Worm (Caenorhabditis elegans): ENCODE results near the gene ZK757.2.

ZK757.2 gene

DNA sequence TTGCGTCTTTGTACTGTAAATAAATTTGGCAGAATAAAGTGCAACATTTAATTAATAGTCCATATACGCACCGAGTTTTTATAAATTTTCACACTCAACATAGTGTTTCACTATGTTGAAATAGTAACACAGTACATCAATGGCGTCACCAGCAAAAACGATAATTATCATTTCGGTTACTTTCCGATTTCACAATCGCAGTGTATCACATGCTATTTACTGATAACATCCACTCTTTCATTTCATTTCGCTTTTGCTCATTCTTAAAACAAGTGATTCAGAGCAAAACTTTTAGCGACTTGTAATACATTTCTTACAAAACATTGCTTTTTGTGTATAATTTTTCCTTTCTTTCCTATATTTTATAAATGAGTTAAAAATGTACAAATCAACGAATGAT is 35.0 kb upstream of the ZK757.2 start, which contains the start of gene cbp-3:
TSS of gene cbp-3 (plus strand) at position 272 of the 400 bp plus-strand sequence.
- TF ChIP-seq unc-3 (GFP tag; conservative IDR thresholded peaks at IDR 0.05) (no peak), unc-3 (tag; optimal IDR thresholded peaks at IDR 0.05) (no peak), nhr-11 (tag; optimal IDR thresholded peaks at IDR 0.05) (no peak), ceh-24 (tag; optimal IDR thresholded peaks at IDR 0.05) (no peak), ama-1 (optimal IDR thresholded peaks at IDR 0.05) (no peak), ceh-2 (tag; optimal IDR thresholded peaks at IDR 0.05) (no peak), elt-2 (tag; optimal IDR thresholded peaks at IDR 0.05) (peak; percentile 28), elt-4 (tag; optimal IDR thresholded peaks at IDR 0.05) (no peak)

DNA sequence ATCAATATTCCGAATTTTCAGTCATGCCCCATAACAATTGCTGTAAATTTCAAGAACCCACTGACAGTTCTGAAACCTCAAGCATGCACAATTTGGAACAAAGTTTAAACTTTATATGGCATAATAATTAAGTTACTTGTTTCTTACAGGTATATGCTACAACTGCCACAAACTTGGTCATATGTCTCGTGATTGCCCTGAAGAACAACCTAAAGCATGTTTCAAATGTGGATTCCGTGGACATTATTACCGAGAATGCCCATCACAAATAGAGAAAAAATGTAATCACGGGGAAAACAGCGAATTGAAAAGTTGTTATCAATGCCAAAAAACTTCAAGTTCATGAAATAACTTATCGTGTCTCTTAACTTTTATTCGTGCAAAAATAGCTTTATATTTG is 34.3 kb upstream of the ZK757.2 start:
- TF ChIP-seq dmd-4 (tag; optimal IDR thresholded peaks at IDR 0.05; ENCODE audit: borderline replicate concordance) (no peak), fkh-10 (GFP tag; optimal IDR thresholded peaks at IDR 0.05) (no peak), unc-86 (tag; optimal IDR thresholded peaks at IDR 0.05) (no peak), ets-4 (tag; optimal IDR thresholded peaks at IDR 0.05) (no peak), ceh-45 (GFP tag; IDR thresholded peaks at IDR 0.05) (no peak), npax-4 (tag; optimal IDR thresholded peaks at IDR 0.05) (no peak), fkh-6 (tag; optimal IDR thresholded peaks at IDR 0.05) (no peak), sox-2 (GFP tag; IDR thresholded peaks at IDR 0.05) (no peak), K09A11.1 (tag; optimal IDR thresholded peaks at IDR 0.05; ENCODE audit: insufficient read depth) (no peak), elt-2 (tag; optimal IDR thresholded peaks at IDR 0.05) (no peak), pax-1 (tag; optimal IDR thresholded peaks at IDR 0.05) (no peak)

DNA sequence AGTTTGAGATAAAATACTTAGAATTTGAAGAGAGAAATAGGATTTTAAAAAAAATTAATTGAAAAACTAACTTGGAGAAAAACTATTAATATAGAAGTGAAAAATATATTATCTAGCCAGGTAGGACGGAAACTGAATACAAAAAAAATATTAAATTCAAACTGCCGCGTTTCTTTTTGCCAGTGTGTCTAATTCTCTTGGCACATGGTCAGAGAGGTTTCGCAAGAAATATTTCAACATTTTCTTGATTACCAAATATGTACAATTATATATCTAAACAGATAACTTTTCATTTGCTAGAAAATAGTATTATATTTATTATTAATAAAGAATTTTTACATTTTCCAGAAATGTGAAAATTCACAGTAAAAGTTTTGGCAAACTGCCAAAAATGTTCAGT is 33.8 kb upstream of the ZK757.2 start:
- TF ChIP-seq lim-6 (tag; optimal IDR thresholded peaks at IDR 0.05) (no peak), ama-1 (optimal IDR thresholded peaks at IDR 0.05) (no peak), Y22D7AL.16 (tag; optimal IDR thresholded peaks at IDR 0.05) (no peak), C08G9.2 (tag; optimal IDR thresholded peaks at IDR 0.05) (no peak), dmd-4 (tag; optimal IDR thresholded peaks at IDR 0.05; ENCODE audit: borderline replicate concordance) (no peak), unc-86 (tag; optimal IDR thresholded peaks at IDR 0.05) (no peak), sox-4 (tag; optimal IDR thresholded peaks at IDR 0.05) (no peak), unc-42 (tag; optimal IDR thresholded peaks at IDR 0.05) (no peak), ahr-1 (tag; optimal IDR thresholded peaks at IDR 0.05) (no peak), ceh-34 (tag; optimal IDR thresholded peaks at IDR 0.05) (no peak), ceh-18 (tag; optimal IDR thresholded peaks at IDR 0.05) (no peak), K09A11.1 (tag; optimal IDR thresholded peaks at IDR 0.05; ENCODE audit: insufficient read depth) (no peak), ceh-19 (GFP tag; optimal IDR thresholded peaks at IDR 0.05) (no peak), zip-5 (tag; optimal IDR thresholded peaks at IDR 0.05) (no peak), tbx-2 (tag; optimal IDR thresholded peaks at IDR 0.05) (no peak)

DNA sequence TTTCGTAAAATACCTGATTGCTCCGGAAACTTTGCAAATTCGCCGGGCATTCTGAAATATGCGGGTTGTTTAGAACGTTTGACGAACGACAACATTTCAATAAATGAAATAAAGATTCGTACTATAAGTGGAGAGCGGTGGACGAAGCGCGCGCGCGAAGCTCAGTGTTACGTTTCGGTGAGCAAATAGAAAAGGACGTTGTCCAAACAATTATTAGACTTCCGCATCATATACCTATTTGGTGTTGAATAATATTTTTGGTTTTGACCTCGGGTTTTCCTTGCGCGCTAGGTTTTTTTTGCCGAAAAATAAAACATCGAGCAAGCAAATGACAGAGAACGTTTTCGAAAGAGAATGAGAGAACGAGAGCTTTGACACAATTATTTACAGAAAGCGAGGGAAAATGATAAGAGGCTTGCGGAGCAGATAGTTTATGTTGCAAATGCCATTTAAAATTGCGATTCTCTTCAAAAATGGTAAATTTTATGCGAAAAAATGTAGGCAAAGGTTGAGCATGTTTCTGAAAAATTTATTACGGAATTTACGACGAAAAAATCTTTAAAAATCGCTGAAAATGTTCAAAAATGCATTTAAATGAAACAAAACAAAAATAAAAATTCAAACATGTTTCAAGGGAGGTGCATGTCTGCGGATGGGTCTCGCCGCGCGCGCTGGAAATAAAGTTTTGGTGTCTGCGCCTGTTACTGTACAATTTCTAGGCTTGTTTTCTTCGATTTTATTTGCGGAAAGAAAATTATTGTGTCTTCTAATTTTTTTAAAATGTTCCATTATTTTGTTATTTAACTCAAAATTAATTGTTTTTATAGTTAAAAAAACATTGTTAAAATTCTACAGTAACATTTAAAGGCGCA is 32.1 kb upstream of the ZK757.2 start, which contains the start of the genes cyld-1 and F40F12.9:
TSS of gene cyld-1 (minus strand) at position 51 of the 872 bp plus-strand sequence.
TSS of gene F40F12.9 (plus strand) at position 721 of the 872 bp plus-strand sequence.
- TF ChIP-seq syd-9 (tag; optimal IDR thresholded peaks at IDR 0.05) (no peak), rnt-1 (tag; optimal IDR thresholded peaks at IDR 0.05) (no peak), pha-4 (tag; optimal IDR thresholded peaks at IDR 0.05) (no peak), fkh-10 (GFP tag; optimal IDR thresholded peaks at IDR 0.05) (no peak), lin-11 (tag; optimal IDR thresholded peaks at IDR 0.05) (no peak), unc-86 (tag; optimal IDR thresholded peaks at IDR 0.05) (no peak), unc-55 (GFP tag; optimal IDR thresholded peaks at IDR 0.05) (no peak), madf-2 (tag; optimal IDR thresholded peaks at IDR 0.05) (no peak), C38D4.7 (GFP tag; optimal IDR thresholded peaks at IDR 0.05) (no peak), K09A11.1 (tag; optimal IDR thresholded peaks at IDR 0.05; ENCODE audit: insufficient read depth) (no peak), dve-1 (tag; optimal IDR thresholded peaks at IDR 0.05) (no peak)

Measured in whole organism, late embryonic.